Worm (Caenorhabditis elegans) whole organism, midembryonic: ENCODE data around the gene Y51H7C.10.

ENCODE experiments used
- T22C8.4 ChIP-seq: fragments of 200-800 bp; sonication (Bioruptor generic); IDR thresholded peaks from 2 replicates; pipeline ENCODE4 v1.3.6; 2022; ENCODE audit warnings: missing genetic modification characterization, missing compliant biosample characterization
- cog-1 ChIP-seq: sonication (generic microtip); optimal IDR thresholded peaks from 2 replicates; lab custom pipeline; 2016; ENCODE audit warnings: missing genetic modification characterization, missing compliant biosample characterization
- flt-1 ChIP-seq: fragments of 200-800 bp; sonication (Bioruptor generic); IDR thresholded peaks from 2 replicates; pipeline ENCODE4 v1.3.6; 2022; ENCODE audit warnings: missing genetic modification characterization, missing compliant biosample characterization
- klf-2 ChIP-seq: fragments of 200-800 bp; sonication (Bioruptor generic); conservative IDR thresholded peaks from 2 replicates; pipeline ENCODE4 v1.3.6; 2022; ENCODE audit warnings: missing genetic modification reagents, missing genetic modification characterization, missing compliant biosample characterization
- med-1 ChIP-seq: sonication (generic microtip); optimal IDR thresholded peaks from 2 replicates; lab custom pipeline; 2017; ENCODE audit warnings: missing genetic modification characterization, mild to moderate bottlenecking, missing compliant biosample characterization, antibody characterized with exemption, missing genetic modification reagents; ENCODE audit not compliant: insufficient read depth
- ref-1 ChIP-seq: fragments of 200-800 bp; sonication (Bioruptor generic); conservative IDR thresholded peaks from 2 replicates; pipeline ENCODE4 v1.3.6; 2022; ENCODE audit warnings: missing genetic modification reagents, missing genetic modification characterization, missing compliant biosample characterization
- tab-1 ChIP-seq: fragments of 200-800 bp; sonication (Bioruptor generic); IDR thresholded peaks from 2 replicates; pipeline ENCODE4 v1.3.6; 2022; ENCODE audit warnings: missing genetic modification characterization, missing compliant biosample characterization
- ztf-23 ChIP-seq: fragments of 200-800 bp; sonication (Bioruptor generic); IDR thresholded peaks from 2 replicates; pipeline ENCODE4 v1.3.6; 2022; ENCODE audit warnings: missing genetic modification reagents, missing genetic modification characterization, missing compliant biosample characterization
- ztf-29 ChIP-seq: fragments of 200-800 bp; sonication (Bioruptor generic); IDR thresholded peaks from 2 replicates; pipeline ENCODE4 v1.3.6; 2022; ENCODE audit warnings: missing genetic modification reagents, missing genetic modification characterization, missing compliant biosample characterization

DNA sequence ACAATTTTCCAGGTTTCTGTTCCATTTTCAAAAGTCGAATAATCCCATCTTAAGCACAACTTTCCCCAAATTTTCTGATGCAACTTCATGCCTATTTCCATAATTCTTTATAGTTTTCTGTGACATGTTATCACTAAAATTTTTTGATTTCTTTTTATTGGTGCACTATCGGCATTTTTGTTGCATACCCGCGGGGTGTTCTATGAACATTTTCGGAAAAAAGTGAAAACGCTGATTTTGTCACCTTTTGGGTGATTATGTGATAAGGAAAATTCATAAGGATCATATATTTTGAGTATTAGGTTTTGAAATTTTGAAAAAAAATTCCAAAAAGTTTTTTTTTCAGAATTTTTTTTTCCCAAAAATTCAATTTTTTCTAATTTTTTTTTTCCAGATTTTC lies 37.1 kb downstream of the Y51H7C.10 start, which contains the start of gene aat-7:
- TF ChIP-seq klf-2 (GFP tag; lab: Robert Waterston, UW) = no peak
- TF ChIP-seq tab-1 (GFP tag; lab: Robert Waterston, UW) = no peak
- TF ChIP-seq ztf-23 (GFP tag; lab: Robert Waterston, UW) = no peak
- TF ChIP-seq flt-1 = no peak
- TF ChIP-seq med-1 (GFP tag; lab: Kevin White, UChicago) = no peak
- TF ChIP-seq ref-1 (GFP tag; lab: Robert Waterston, UW) = no peak
- TF ChIP-seq cog-1 = no peak
- no peak for TF ChIP-seq ztf-29 (GFP tag; lab: Robert Waterston, UW)
- no peak for TF ChIP-seq T22C8.4 (GFP tag; lab: Robert Waterston, UW)
